Worm (Caenorhabditis elegans): ENCODE data around the gene F56C3.7.
"Not testable (repeated sequence)": the region's sequence is repeated elsewhere in the genome, so short reads cannot be mapped to it uniquely, and the experiment has no call there.

The F56C3.7 gene

DNA sequence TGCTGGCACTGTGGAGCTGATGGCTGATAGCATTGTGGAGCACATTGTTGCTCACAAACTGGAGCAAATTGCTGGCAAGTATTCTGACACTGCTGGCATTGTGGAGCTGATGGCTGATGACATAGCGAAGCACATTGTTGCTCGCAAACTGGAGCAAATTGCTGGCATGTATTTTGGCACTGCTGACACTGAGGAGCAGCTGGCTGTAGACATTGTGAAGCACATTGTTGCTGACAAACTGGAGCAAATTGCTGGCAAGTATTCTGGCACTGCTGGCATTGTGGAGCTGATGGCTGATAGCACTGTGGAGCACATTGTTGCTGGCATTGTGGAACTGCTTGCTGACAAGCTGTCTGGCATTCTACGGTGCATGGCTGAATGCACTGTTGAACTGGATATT, 38.6 kb upstream of the F56C3.7 start:
- no peak for TF ChIP-seq ceh-83 (GFP tag; optimal IDR thresholded peaks at IDR 0.05)
- no peak for TF ChIP-seq sem-2 (GFP tag; optimal IDR thresholded peaks at IDR 0.05)
- no peak for TF ChIP-seq lsy-2 (tag; optimal IDR thresholded peaks at IDR 0.05)
- no peak for TF ChIP-seq drap-1 (GFP tag; optimal IDR thresholded peaks at IDR 0.05)
- no peak for TF ChIP-seq snpc-4 (tag; optimal IDR thresholded peaks at IDR 0.05)
- TF ChIP-seq tbx-8 (GFP tag; optimal IDR thresholded peaks at IDR 0.05), result no peak
- TF ChIP-seq nhr-2 (tag; optimal IDR thresholded peaks at IDR 0.05), result no peak
- no peak for TF ChIP-seq blmp-1 (tag; optimal IDR thresholded peaks at IDR 0.05)
- no peak for TF ChIP-seq lin-32 (GFP tag; optimal IDR thresholded peaks at IDR 0.05)
- TF ChIP-seq elt-3 (tag; optimal IDR thresholded peaks at IDR 0.05), result no peak
- no peak for TF ChIP-seq nhr-237 (tag; optimal IDR thresholded peaks at IDR 0.05)
- TF ChIP-seq ceh-39 (tag; optimal IDR thresholded peaks at IDR 0.05), result no peak
- TF ChIP-seq zip-8 (tag; optimal IDR thresholded peaks at IDR 0.05), result no peak
- no peak for TF ChIP-seq elt-1 (tag; optimal IDR thresholded peaks at IDR 0.05; ENCODE audit: borderline replicate concordance, insufficient read depth)
- TF ChIP-seq nhr-28 (tag; optimal IDR thresholded peaks at IDR 0.05), result no peak

DNA sequence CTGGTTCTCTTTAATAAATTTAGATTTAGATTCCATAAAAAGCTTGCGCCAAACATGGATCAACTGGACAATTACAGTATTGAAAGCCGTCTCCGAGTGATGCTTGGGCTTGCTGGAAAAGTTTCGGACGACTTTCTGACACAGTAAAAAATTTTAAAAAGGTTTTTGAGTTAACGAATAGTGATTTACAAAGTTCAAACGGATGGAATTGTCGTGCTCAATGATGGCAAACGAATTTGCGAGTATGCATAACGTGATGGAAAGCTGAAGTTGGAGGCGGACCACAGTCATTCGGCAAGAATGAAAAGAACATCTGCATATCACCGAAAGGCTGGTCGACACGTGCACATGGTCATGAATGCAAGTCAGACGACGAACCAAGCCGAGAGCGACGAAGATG, 33.4 kb upstream of the F56C3.7 start, which contains the start of gene ZK402.1:
TSS of gene ZK402.1 (plus strand) at position 301 of the 400 bp plus-strand sequence.
- TF ChIP-seq mep-1 (tag; optimal IDR thresholded peaks at IDR 0.05); elt-1 (tag; optimal IDR thresholded peaks at IDR 0.05; ENCODE audit: borderline replicate concordance, insufficient read depth); cnd-1 (tag; optimal IDR thresholded peaks at IDR 0.05): not testable (repeated sequence)

DNA sequence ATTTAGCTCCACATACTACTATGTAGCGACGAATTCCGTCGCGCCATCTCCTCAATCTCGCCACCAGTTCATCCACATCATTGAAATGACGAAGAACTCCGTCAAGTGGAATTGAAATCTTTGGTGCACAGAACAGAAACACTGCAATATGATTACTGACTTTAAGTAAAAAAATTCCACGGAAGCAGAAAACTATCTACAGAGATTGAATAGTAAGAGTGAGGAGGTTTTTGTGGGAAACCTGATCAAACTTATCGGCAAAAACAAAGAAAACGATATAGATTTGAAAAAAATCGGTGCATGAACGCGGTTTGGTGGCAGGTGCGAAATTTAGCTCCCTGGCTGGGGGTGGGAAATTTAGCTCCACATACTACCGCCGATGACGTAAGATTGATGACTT, 32.9 kb upstream of the F56C3.7 start, which contains the start of gene ZK402.2:
TSS of gene ZK402.2 (plus strand) at position 301 of the 400 bp plus-strand sequence.
- not testable (repeated sequence) for TF ChIP-seq blmp-1, lsy-2, snpc-4 (tag; optimal IDR thresholded peaks at IDR 0.05)

DNA sequence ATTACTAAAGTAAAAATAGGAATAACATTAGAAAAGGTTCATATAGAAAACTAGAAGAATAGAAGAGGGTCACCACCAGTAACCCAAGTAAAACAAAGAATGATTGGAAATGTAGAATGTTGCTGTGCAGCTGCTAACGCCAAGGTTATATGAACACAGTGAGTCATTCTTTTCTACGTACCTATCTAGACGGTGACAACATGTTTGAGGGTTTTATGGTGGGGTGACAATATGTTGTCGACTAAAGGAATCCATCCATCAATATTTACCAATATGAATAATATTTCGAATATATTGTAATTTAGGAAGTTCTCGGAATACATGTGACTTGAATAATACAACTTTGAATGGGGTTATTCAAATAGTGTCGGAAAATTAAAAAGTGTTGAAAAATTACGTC, 30.7 kb upstream of the F56C3.7 start, which contains the start of gene ZK402.5:
TSS of gene ZK402.5 (minus strand) at position 101 of the 400 bp plus-strand sequence.
- no peak for TF ChIP-seq hlh-1 (tag; optimal IDR thresholded peaks at IDR 0.05)
- no peak for TF ChIP-seq elt-3 (tag; optimal IDR thresholded peaks at IDR 0.05)
- TF ChIP-seq nhr-12 (tag; optimal IDR thresholded peaks at IDR 0.05), result no peak
- no peak for TF ChIP-seq ztf-11 (tag; optimal IDR thresholded peaks at IDR 0.05)
- no peak for TF ChIP-seq ceh-83 (GFP tag; optimal IDR thresholded peaks at IDR 0.05)
- TF ChIP-seq mep-1 (tag; optimal IDR thresholded peaks at IDR 0.05), result no peak
- TF ChIP-seq ham-2 (GFP tag; optimal IDR thresholded peaks at IDR 0.05), result no peak
- TF ChIP-seq blmp-1 (tag; optimal IDR thresholded peaks at IDR 0.05), result no peak
- no peak for TF ChIP-seq snpc-4 (tag; optimal IDR thresholded peaks at IDR 0.05)
- no peak for TF ChIP-seq sem-2 (GFP tag; optimal IDR thresholded peaks at IDR 0.05)
- no peak for TF ChIP-seq ces-1 (GFP tag; optimal IDR thresholded peaks at IDR 0.05)
- no peak for TF ChIP-seq unc-120 (tag; optimal IDR thresholded peaks at IDR 0.05; ENCODE audit: poor library complexity, severe bottlenecking)
- no peak for TF ChIP-seq cnd-1 (tag; optimal IDR thresholded peaks at IDR 0.05)
- TF ChIP-seq bed-3 (GFP tag; optimal IDR thresholded peaks at IDR 0.05), result no peak
- TF ChIP-seq flh-1 (GFP tag; optimal IDR thresholded peaks at IDR 0.05), result no peak
- no peak for TF ChIP-seq elt-1 (tag; optimal IDR thresholded peaks at IDR 0.05; ENCODE audit: borderline replicate concordance, insufficient read depth)
- no peak for TF ChIP-seq unc-39 (tag; optimal IDR thresholded peaks at IDR 0.05)
- no peak for TF ChIP-seq lin-32 (GFP tag; optimal IDR thresholded peaks at IDR 0.05)
- TF ChIP-seq pha-4 (tag; optimal IDR thresholded peaks at IDR 0.05), result no peak
- TF ChIP-seq mls-2 (tag; optimal IDR thresholded peaks at IDR 0.05), result no peak

DNA sequence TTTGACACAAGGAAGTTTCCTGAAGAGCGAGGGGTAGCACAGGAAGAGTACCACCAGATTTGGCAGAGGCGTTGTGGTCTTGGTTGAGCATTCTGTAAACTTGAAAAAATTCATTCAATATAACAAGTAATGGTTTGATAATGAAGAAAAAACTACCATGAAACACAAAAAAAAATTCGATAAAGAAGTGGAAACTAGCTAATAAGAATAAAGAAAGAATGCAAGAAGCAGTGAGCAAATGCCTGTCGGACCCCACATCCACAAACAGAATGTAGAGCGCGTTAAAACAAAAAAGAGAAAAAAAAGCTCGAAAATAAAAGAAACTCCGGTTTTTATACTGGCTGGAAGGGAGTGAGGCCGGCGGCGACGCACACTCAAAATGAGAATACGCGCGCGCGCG, 26.9 kb upstream of the F56C3.7 start, which contains the start of gene H39E20.1:
TSS of gene H39E20.1 (minus strand) at position 101 of the 400 bp plus-strand sequence.
- TF ChIP-seq mls-2 (tag; optimal IDR thresholded peaks at IDR 0.05) (no peak), pha-4 (tag; optimal IDR thresholded peaks at IDR 0.05) (no peak), ztf-11 (tag; optimal IDR thresholded peaks at IDR 0.05) (no peak), bed-3 (GFP tag; optimal IDR thresholded peaks at IDR 0.05) (no peak)

DNA sequence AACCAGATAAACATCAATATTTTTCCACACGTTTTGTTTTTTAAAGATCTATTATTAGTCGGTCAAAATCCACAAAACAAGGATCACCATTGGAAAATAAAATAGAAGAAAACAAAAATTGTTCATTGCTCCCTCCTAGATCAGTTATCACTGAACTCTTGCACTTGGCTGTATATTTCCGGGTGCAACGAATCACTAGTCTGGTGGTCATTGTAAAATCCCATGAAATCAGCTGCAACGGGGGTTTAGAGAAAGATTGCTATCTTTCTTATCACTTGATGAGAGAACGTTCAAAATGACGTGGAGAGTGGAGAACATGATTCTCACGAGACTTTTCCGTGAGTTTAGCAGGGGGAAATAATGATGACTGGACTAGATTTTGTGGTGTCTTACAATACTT, 25.2 kb upstream of the F56C3.7 start:
- no peak for TF ChIP-seq elt-1 (tag; optimal IDR thresholded peaks at IDR 0.05; ENCODE audit: borderline replicate concordance, insufficient read depth)
- no peak for TF ChIP-seq ceh-43 (GFP tag; optimal IDR thresholded peaks at IDR 0.05)
- TF ChIP-seq bed-3 (GFP tag; optimal IDR thresholded peaks at IDR 0.05), result no peak
- no peak for TF ChIP-seq ces-1 (GFP tag; optimal IDR thresholded peaks at IDR 0.05)
- TF ChIP-seq mep-1 (tag; optimal IDR thresholded peaks at IDR 0.05), result no peak
- no peak for TF ChIP-seq nhr-76 (tag; optimal IDR thresholded peaks at IDR 0.05)
- TF ChIP-seq mab-5 (tag; optimal IDR thresholded peaks at IDR 0.05), result no peak
- TF ChIP-seq cnd-1 (tag; optimal IDR thresholded peaks at IDR 0.05), result no peak
- TF ChIP-seq unc-39 (tag; optimal IDR thresholded peaks at IDR 0.05), result no peak
- no peak for TF ChIP-seq sptf-1 (tag; optimal IDR thresholded peaks at IDR 0.05)
- TF ChIP-seq M03D4.4 (tag; optimal IDR thresholded peaks at IDR 0.05), result no peak
- TF ChIP-seq ham-2 (GFP tag; optimal IDR thresholded peaks at IDR 0.05), result no peak
- no peak for TF ChIP-seq lin-13 (tag; optimal IDR thresholded peaks at IDR 0.05)
